Worm (Caenorhabditis elegans): Measurements from ENCODE around the gene clec-132.
A peak's percentile ranks its signal among the peaks of the same experiment; 100 is the strongest.

The clec-132 gene

ce11 chrII:3567066-3567465, 9.8 kb upstream of the clec-132 start:
- TF ChIP-seq W03F9.2 (tag; optimal IDR thresholded peaks at IDR 0.05), result no peak
- no peak for TF ChIP-seq him-1 (tag; optimal IDR thresholded peaks at IDR 0.05)
- no peak for TF ChIP-seq dao-5 (tag; optimal IDR thresholded peaks at IDR 0.05)

- TF ChIP-seq dao-5 (tag; optimal IDR thresholded peaks at IDR 0.05), result peak; percentile 18
These were observed 9.3 kb upstream of the clec-132 start for ce11 chrII:3567576-3567975.

DNA sequence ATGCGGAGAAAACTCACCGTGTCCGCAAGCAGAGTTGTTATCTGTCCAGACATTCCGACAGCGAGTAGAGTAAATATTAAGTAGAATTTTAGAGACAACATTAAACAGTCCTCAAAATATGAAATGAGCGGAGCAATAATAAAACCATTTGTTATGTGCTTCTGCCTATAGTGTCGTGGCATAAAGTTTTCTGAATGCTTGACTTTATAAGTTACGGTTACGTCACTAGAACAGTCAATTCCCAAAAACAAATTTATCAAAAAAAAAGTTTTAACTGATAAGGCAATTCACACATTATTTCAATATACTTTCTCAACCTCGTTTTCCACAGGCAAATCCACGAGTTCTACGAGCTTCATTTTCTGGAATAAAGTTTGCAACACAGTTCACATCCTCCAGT, 7.7 kb upstream of the clec-132 start, which contains the start of gene clec-127:
TSS of gene clec-127 (minus strand) at position 101 of the 400 bp plus-strand sequence.
- TF ChIP-seq him-1 (tag; optimal IDR thresholded peaks at IDR 0.05) (no peak), W03F9.2 (tag; optimal IDR thresholded peaks at IDR 0.05) (no peak), dao-5 (tag; optimal IDR thresholded peaks at IDR 0.05) (no peak)

DNA sequence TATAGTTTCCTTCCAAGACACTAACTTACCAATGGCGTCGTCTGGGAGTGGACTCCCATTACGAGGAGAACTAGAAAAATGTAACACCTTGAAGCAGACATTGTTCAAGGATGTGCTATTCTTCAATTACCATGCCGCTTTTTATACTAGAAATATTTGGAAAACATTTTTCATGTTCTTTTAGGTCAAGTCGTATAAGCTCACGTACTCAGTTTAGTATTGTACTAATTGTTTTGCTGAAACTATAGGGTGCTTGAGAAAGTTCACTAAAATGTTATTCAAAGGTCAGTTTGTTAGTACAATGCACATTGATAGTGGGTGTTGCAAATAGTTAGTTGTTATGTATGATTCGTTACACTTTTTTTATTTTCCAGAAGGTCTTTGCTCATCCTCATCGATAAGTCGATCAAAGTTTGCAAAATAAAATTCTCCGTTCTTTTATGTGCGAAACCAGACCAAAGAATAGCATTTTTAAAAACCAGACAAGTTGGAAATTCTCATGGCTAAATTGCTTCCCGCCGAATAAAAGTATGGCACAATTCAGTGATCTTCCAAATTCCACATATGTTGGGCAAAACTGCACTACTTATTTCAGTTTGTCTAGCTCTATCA, 5.8 kb upstream of the clec-132 start, which contains the start of the genes clec-128 and clec-129:
TSS of gene clec-128 (minus strand) at position 101 of the 612 bp plus-strand sequence.
TSS of gene clec-129 (plus strand) at position 562 of the 612 bp plus-strand sequence.
- TF ChIP-seq dao-5 (tag; optimal IDR thresholded peaks at IDR 0.05) (no peak), W03F9.2 (tag; optimal IDR thresholded peaks at IDR 0.05) (no peak), him-1 (tag; optimal IDR thresholded peaks at IDR 0.05) (no peak)

- TF ChIP-seq him-1 (tag; optimal IDR thresholded peaks at IDR 0.05) (no peak), W03F9.2 (tag; optimal IDR thresholded peaks at IDR 0.05) (no peak), dao-5 (tag; optimal IDR thresholded peaks at IDR 0.05) (no peak)
These were observed 3.6 kb upstream of the clec-132 start, which contains the start of gene clec-130 for ce11 chrII:3573255-3573654. clec-130 (plus strand) TSS chrII:3573555.

ce11 chrII:3578121-3578520, 1.3 kb downstream of the clec-132 start, which contains the start of gene clec-133:
clec-133 (plus strand) TSS chrII:3578421.
- TF ChIP-seq dao-5 (tag; optimal IDR thresholded peaks at IDR 0.05) (no peak), W03F9.2 (tag; optimal IDR thresholded peaks at IDR 0.05) (no peak), him-1 (tag; optimal IDR thresholded peaks at IDR 0.05) (no peak)

DNA sequence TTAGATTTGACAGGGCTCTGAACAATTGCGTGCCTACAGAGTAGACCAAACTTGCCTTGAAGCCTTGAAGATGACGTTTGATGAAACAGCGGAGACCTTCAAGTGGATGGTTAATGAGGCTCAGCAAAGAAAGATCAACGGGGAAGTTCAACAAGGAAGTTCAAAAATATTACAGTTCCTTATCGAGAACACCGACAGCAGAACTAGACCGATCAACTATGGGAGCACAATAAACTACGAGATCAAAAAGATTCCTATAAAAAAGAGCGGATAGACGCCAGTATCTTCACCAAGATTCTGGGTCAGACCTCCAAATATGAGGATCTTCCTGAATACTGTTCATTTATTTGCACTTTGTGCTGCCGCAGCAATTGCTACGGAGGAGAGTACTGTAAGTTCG, 2.9 kb downstream of the clec-132 start, which contains the start of gene clec-134:
TSS of gene clec-134 (plus strand) at position 301 of the 400 bp plus-strand sequence.
- TF ChIP-seq dao-5 (tag; optimal IDR thresholded peaks at IDR 0.05) (no peak), him-1 (tag; optimal IDR thresholded peaks at IDR 0.05) (no peak), W03F9.2 (tag; optimal IDR thresholded peaks at IDR 0.05) (no peak)

DNA sequence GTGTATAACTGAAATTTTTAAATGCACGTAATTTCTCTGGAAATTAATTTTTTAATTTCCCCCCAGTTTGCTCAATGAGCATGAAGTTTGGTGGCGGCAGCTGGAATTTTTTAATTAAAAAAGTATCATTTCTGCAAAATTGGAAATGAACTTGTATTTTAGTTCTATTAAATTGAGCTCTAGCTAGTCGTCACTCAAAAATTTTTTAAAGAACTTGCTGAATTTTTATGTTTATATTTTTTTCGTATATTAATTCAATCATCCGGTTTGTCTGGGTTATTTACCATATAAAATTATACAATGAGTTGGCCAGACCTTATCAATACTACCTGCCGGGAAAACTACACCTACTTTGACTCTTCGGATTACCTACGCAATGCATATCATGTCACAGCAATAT, 4.9 kb downstream of the clec-132 start, which contains the start of gene srh-59:
TSS of gene srh-59 (plus strand) at position 301 of the 400 bp plus-strand sequence.
- TF ChIP-seq him-1 (tag; optimal IDR thresholded peaks at IDR 0.05) (no peak), W03F9.2 (tag; optimal IDR thresholded peaks at IDR 0.05) (no peak), dao-5 (tag; optimal IDR thresholded peaks at IDR 0.05) (no peak)

DNA sequence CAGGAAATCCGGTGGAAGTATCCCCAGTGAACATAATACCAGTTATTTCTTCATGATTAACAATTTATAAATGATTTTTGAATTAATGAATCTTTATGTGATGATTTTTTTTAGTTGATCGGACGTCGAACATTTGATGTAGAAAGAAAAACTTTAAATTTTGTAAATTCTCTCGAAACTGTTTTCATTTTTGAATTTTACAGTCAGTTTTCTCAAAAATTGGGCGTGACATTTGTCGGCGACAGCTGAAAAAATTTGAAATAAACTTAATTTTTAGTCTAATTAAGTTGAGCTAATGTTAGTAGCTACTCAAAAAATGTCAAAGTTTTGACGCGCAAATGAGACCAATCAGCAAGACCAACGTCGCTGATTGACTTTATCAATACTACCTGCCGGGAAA, 6.6 kb downstream of the clec-132 start, which contains the start of gene srh-60:
TSS of gene srh-60 (plus strand) at position 301 of the 400 bp plus-strand sequence.
- TF ChIP-seq dao-5 (tag; optimal IDR thresholded peaks at IDR 0.05) (no peak), him-1 (tag; optimal IDR thresholded peaks at IDR 0.05) (no peak), W03F9.2 (tag; optimal IDR thresholded peaks at IDR 0.05) (no peak)

- TF ChIP-seq W03F9.2 (tag; optimal IDR thresholded peaks at IDR 0.05) (no peak), dao-5 (tag; optimal IDR thresholded peaks at IDR 0.05) (no peak), him-1 (tag; optimal IDR thresholded peaks at IDR 0.05) (no peak)
These were observed 18.5 kb downstream of the clec-132 start, which contains the start of gene Y49F6A.12 for ce11 chrII:3595339-3595738. Y49F6A.12 (plus strand) TSS chrII:3595639.

DNA sequence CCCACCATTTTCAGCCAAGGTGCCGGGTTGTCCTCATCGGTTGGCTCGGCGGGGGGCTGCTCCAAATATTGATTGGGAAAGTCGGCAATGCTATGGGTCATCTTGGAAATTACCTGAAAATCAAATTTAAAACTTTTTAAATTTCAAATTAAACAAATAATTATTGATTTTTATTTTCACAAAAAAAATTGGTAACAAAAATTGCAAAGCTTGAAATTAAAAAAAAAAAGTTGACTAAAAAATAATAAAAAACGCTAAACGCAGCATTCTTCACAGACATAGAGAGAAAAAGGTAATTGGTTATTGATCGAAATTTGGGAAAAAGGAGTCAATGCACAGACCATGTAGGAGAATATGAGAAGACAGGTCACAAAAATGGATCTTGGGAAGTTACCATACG, 21.9 kb downstream of the clec-132 start, which contains the start of gene Y49F6A.11:
TSS of gene Y49F6A.11 (minus strand) at position 101 of the 400 bp plus-strand sequence.
- TF ChIP-seq him-1 (tag; optimal IDR thresholded peaks at IDR 0.05) (no peak), W03F9.2 (tag; optimal IDR thresholded peaks at IDR 0.05) (no peak), dao-5 (tag; optimal IDR thresholded peaks at IDR 0.05) (no peak)

DNA sequence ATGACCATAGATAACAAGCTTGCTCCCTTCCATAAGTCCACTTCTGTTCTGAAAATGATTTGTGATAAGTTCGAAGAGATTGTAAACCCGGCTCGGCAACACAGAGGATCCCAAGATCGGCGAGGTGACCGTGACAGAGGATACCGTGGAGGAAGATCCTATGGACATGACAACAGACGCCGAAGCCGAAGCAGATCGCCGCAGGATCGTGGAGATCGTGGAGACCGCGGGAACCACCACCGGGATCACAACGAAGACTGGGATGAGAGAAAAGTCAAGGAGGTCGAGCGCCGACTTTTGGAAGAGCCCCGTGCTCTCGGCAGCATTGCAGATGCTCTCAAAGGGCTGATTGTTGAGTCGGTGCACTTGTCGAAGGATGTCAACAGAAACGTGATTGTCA, 27.7 kb downstream of the clec-132 start:
- TF ChIP-seq dao-5 (tag; optimal IDR thresholded peaks at IDR 0.05) (no peak), W03F9.2 (tag; optimal IDR thresholded peaks at IDR 0.05) (no peak), him-1 (tag; optimal IDR thresholded peaks at IDR 0.05) (no peak)

DNA sequence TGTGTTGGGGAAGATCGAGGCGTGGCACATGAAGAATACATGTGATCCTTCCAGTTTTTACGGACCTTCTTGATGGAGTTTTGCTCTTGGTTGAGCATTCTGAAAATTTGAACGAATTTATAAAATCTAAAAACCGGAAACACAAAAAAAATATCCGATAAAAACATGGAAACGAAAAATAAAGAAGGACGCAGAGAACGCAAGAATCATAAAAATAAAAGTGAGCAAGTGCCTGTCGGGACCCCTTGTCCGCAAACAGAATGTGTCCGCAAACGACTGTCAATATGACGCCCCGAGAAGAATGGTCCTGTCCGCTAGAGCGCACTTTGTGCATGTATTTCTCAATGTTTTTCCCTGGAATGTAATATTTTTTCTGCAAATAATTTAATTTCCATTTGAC, 32.9 kb downstream of the clec-132 start, which contains the start of gene Y49F6A.5:
TSS of gene Y49F6A.5 (minus strand) at position 101 of the 400 bp plus-strand sequence.
- TF ChIP-seq W03F9.2 (tag; optimal IDR thresholded peaks at IDR 0.05), result no peak
- no peak for TF ChIP-seq dao-5 (tag; optimal IDR thresholded peaks at IDR 0.05)
- TF ChIP-seq him-1 (tag; optimal IDR thresholded peaks at IDR 0.05), result no peak

- TF ChIP-seq dao-5 (tag; optimal IDR thresholded peaks at IDR 0.05) (no peak), him-1 (tag; optimal IDR thresholded peaks at IDR 0.05) (no peak), W03F9.2 (tag; optimal IDR thresholded peaks at IDR 0.05) (no peak)
These were observed 39.8 kb downstream of the clec-132 start for ce11 chrII:3616615-3617014.
